Worm (Caenorhabditis elegans): ENCODE measurements around the gene grl-3.

DNA sequence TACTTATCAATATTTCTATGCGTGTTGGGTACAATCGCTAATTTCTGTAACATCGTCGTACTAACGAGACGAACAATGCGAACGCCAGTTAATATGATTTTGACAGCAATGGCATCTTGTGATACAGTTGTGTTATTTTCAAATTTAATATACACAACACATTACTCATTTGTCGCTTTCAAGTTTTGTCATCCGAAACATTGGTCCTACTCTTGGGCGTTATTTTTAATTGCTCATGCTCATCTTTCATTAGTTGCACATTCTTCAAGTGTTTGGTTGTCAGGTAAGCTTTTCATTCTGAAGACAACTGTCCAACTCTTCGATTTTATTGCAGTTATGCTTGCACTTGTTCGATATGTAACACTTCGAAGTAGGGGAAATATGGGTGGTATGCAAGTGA, 27.9 kb downstream of the grl-3 start:
- TF ChIP-seq flt-1 (GFP tag; IDR thresholded peaks at IDR 0.05): no peak
- TF ChIP-seq ztf-23 (GFP tag; IDR thresholded peaks at IDR 0.05): no peak
- no peak for TF ChIP-seq ref-1 (GFP tag; conservative IDR thresholded peaks at IDR 0.05)
- no peak for TF ChIP-seq T22C8.4 (GFP tag; IDR thresholded peaks at IDR 0.05)
- TF ChIP-seq cog-1 (tag; optimal IDR thresholded peaks at IDR 0.05): no peak
